Worm (Caenorhabditis elegans) whole organism, L1 larva: Measurements from ENCODE around the gene F13D12.3.

Experiments used
- C16A3.4 ChIP-seq: fragments of 150-350 bp; optimal IDR thresholded peaks from 2 replicates; lab custom pipeline; 2014; ENCODE audit warnings: missing biosample characterization, missing genetic modification characterization
- C34B4.2 ChIP-seq: sonication (generic microtip); optimal IDR thresholded peaks from 2 replicates; lab custom pipeline; 2017; ENCODE audit warnings: mild to moderate bottlenecking, missing genetic modification characterization, missing compliant biosample characterization
- alr-1 ChIP-seq: fragments of 200-800 bp; sonication (Bioruptor generic); optimal IDR thresholded peaks from 2 replicates; lab custom pipeline; 2018; ENCODE audit warnings: borderline replicate concordance, mild to moderate bottlenecking, missing genetic modification characterization, missing compliant biosample characterization
- ama-1 ChIP-seq: fragments of 150-350 bp; optimal IDR thresholded peaks from 2 replicates; lab custom pipeline; 2014
- ceh-63 ChIP-seq: fragments of 200-800 bp; sonication (Bioruptor generic); optimal IDR thresholded peaks from 2 replicates; lab custom pipeline; 2018; ENCODE audit warnings: mild to moderate bottlenecking, missing genetic modification characterization, missing compliant biosample characterization
- ceh-88 ChIP-seq: fragments of 200-800 bp; sonication (Bioruptor generic); IDR thresholded peaks from 2 replicates; pipeline ENCODE4 v1.3.6; 2022; ENCODE audit warnings: missing genetic modification characterization, missing compliant biosample characterization
- ces-1 ChIP-seq: fragments of 150-350 bp; optimal IDR thresholded peaks from 2 replicates; lab custom pipeline; 2014; ENCODE audit warnings: missing biosample characterization, missing genetic modification reagents, missing genetic modification characterization
- dpl-1 ChIP-seq, 3 experiments: fragments of 150-350 bp in 2 of 3; sonication (generic microtip) in 1 of 3; optimal IDR thresholded peaks; 2 replicates each; lab custom pipeline; 2014 to 2017; ENCODE audit warnings: missing biosample characterization in 3 of 3, missing genetic modification characterization in 3 of 3, missing genetic modification reagents in 3 of 3
- efl-1 ChIP-seq, 4 experiments: fragments of 150-350 bp; optimal IDR thresholded peaks in 3 of 4; peaks in 1 of 4; 1 replicate in 1 of 4; 2 replicates in 3 of 4; lab custom pipeline; 2014; ENCODE audit warnings: missing biosample characterization in 2 of 4, missing genetic modification characterization in 2 of 4, missing genetic modification reagents in 2 of 4
- egl-13 ChIP-seq: sonication (generic microtip); optimal IDR thresholded peaks from 2 replicates; lab custom pipeline; 2016; ENCODE audit warnings: missing genotype, missing genetic modification reagents, missing genetic modification characterization, missing compliant biosample characterization
- fkh-4 ChIP-seq: sonication (generic microtip); optimal IDR thresholded peaks from 2 replicates; lab custom pipeline; 2016; ENCODE audit warnings: missing compliant biosample characterization, missing genetic modification characterization, borderline replicate concordance
- fkh-8 ChIP-seq: sonication (generic microtip); optimal IDR thresholded peaks from 2 replicates; lab custom pipeline; 2016; ENCODE audit warnings: mild to moderate bottlenecking, missing genetic modification characterization, missing compliant biosample characterization
- grh-1 ChIP-seq: fragments of 200-800 bp; sonication (Bioruptor generic); IDR thresholded peaks from 2 replicates; pipeline ENCODE4 v1.3.6; 2022; ENCODE audit warnings: missing genetic modification reagents, missing genetic modification characterization, missing compliant biosample characterization
- hlh-17 ChIP-seq: fragments of 200-800 bp; sonication (Bioruptor generic); optimal IDR thresholded peaks from 2 replicates; lab custom pipeline; 2018; ENCODE audit warnings: missing genetic modification characterization, mild to moderate bottlenecking, missing compliant biosample characterization, moderate library complexity, borderline replicate concordance
- irx-1 ChIP-seq: sonication (generic microtip); optimal IDR thresholded peaks from 2 replicates; lab custom pipeline; 2016; ENCODE audit warnings: missing genetic modification characterization, missing compliant biosample characterization
- lin-14 ChIP-seq: fragments of 200-800 bp; sonication (Bioruptor generic); optimal IDR thresholded peaks from 2 replicates; lab custom pipeline; 2018; ENCODE audit warnings: mild to moderate bottlenecking, missing genetic modification characterization, moderate library complexity, missing compliant biosample characterization
- lir-3 ChIP-seq: sonication (generic microtip); optimal IDR thresholded peaks from 2 replicates; lab custom pipeline; 2016; ENCODE audit warnings: mild to moderate bottlenecking, missing genetic modification characterization, moderate library complexity, missing compliant biosample characterization; ENCODE audit not compliant: poor library complexity
- lsy-2 ChIP-seq, 2 experiments: fragments of 150-350 bp; optimal IDR thresholded peaks; 2 replicates each; lab custom pipeline; 2014; ENCODE audit warnings: missing biosample characterization in 2 of 2, missing genetic modification characterization in 2 of 2
- mdl-1 ChIP-seq, 2 experiments: fragments of 150-350 bp; optimal IDR thresholded peaks; 2 replicates each; lab custom pipeline; 2014 to 2017; ENCODE audit warnings: missing biosample characterization in 2 of 2, missing genetic modification characterization in 2 of 2, inconsistent platforms in 1 of 2
- mef-2 ChIP-seq: fragments of 150-350 bp; optimal IDR thresholded peaks from 2 replicates; lab custom pipeline; 2014; ENCODE audit warnings: missing biosample characterization, missing genetic modification characterization
- nhr-12 ChIP-seq: sonication (generic microtip); optimal IDR thresholded peaks from 2 replicates; lab custom pipeline; 2017; ENCODE audit warnings: missing biosample characterization, missing genetic modification characterization
- nhr-20 ChIP-seq: sonication (generic microtip); optimal IDR thresholded peaks from 2 replicates; lab custom pipeline; 2016; ENCODE audit warnings: mild to moderate bottlenecking, missing genetic modification characterization, missing compliant biosample characterization
- nhr-76 ChIP-seq: sonication (generic microtip); optimal IDR thresholded peaks from 2 replicates; lab custom pipeline; 2017; ENCODE audit warnings: missing biosample characterization, missing genetic modification characterization
- nhr-85 ChIP-seq: sonication (generic microtip); peaks from one replicate; lab custom pipeline; 2016; ENCODE audit warnings: missing genetic modification characterization, inconsistent platforms, missing compliant biosample characterization
- nhr-90 ChIP-seq: sonication (generic microtip); optimal IDR thresholded peaks from 2 replicates; lab custom pipeline; 2016; ENCODE audit warnings: mild to moderate bottlenecking, missing genetic modification characterization, missing compliant biosample characterization; ENCODE audit not compliant: poor library complexity
- pax-3 ChIP-seq: fragments of 200-800 bp; sonication (Bioruptor generic); optimal IDR thresholded peaks from 2 replicates; lab custom pipeline; 2018; ENCODE audit warnings: mild to moderate bottlenecking, missing genetic modification characterization, moderate library complexity, missing compliant biosample characterization
- pqm-1 ChIP-seq: sonication (generic microtip); optimal IDR thresholded peaks from 3 replicates; lab custom pipeline; 2017; ENCODE audit warnings: missing biosample characterization, missing genetic modification characterization
- skn-1 ChIP-seq: fragments of 150-350 bp; optimal IDR thresholded peaks from 2 replicates; lab custom pipeline; 2014; ENCODE audit warnings: missing biosample characterization, missing genetic modification characterization
- snu-23 ChIP-seq: sonication (generic microtip); optimal IDR thresholded peaks from 2 replicates; lab custom pipeline; 2016; ENCODE audit warnings: missing genetic modification characterization, missing compliant biosample characterization
- sox-4 ChIP-seq: sonication (generic microtip); optimal IDR thresholded peaks from 2 replicates; lab custom pipeline; 2016; ENCODE audit warnings: missing genetic modification characterization, missing compliant biosample characterization
- sptf-1 ChIP-seq: fragments of 150-350 bp; optimal IDR thresholded peaks from 2 replicates; lab custom pipeline; 2014; ENCODE audit warnings: missing biosample characterization, missing genetic modification characterization
- unc-130 ChIP-seq: fragments of 150-350 bp; optimal IDR thresholded peaks from 2 replicates; lab custom pipeline; 2017; ENCODE audit warnings: missing biosample characterization, missing genetic modification characterization, inconsistent platforms
- unc-98 ChIP-seq: fragments of 200-800 bp; sonication (Bioruptor generic); IDR thresholded peaks from 2 replicates; pipeline ENCODE4 v1.3.6; 2022; ENCODE audit warnings: missing genetic modification characterization, missing compliant biosample characterization
- xbp-1 ChIP-seq: sonication (generic microtip); optimal IDR thresholded peaks from 2 replicates; lab custom pipeline; 2016; ENCODE audit warnings: missing genetic modification characterization, missing compliant biosample characterization
- ztf-11 ChIP-seq, 2 experiments: sonication (generic microtip); optimal IDR thresholded peaks; 2 replicates each; lab custom pipeline; 2016 to 2017; ENCODE audit warnings: missing genetic modification characterization in 2 of 2, missing biosample characterization in 1 of 2, missing compliant biosample characterization in 1 of 2

Gene F13D12.3

DNA sequence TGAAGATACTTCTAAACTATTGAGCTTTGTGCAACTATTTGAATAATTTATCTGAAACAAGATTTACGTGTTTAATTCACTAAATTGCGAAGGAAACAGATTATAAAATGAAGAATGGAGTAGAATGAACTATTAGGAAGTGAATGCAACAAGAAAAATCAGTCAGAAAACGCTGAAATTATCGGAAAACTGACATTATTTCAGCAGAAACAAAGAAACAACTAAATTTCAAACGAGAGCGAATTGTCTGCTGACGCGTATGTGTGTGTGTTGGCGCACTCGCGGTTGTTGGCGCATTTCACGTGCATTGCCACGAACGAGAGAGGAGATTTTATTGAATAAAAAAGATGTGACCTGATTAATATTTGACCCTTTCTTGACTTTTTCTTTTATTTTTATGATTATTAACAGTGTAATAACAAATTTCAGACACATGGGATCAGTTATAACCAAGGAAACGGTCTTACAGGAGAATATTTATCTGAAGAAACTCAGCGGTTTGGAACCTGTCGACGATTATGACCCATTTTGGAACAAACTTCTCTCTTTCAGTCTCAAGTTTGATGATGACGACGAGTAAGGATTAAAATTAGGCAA lies 44.2 kb upstream of the F13D12.3 start, which contains the start of the genes trr-1 and C47D12.2 (continued):
- TF ChIP-seq fkh-4 (peak; percentile 14), xbp-1 (tag; lab: Kevin White, UChicago) (peak; percentile 79), lir-3 (tag; lab: Kevin White, UChicago) (peak; percentile 36), ceh-63 (no peak), ama-1 (lab: Kevin White, UChicago) (peak; percentile 37), nhr-85 (peak; percentile 80), C16A3.4 (tag; lab: Kevin White, UChicago) (peak; percentile 82), nhr-20 (tag; lab: Kevin White, UChicago) (peak; percentile 68), snu-23 (GFP tag; lab: Kevin White, UChicago) (peak; percentile 82), fkh-8 (tag; lab: Kevin White, UChicago) (peak; percentile 26), skn-1 (tag; lab: Kevin White, UChicago) (peak; percentile 84), mdl-1 (tag; optimal IDR thresholded peaks at IDR 0.05; lab: Kevin White, UChicago) (no peak)

DNA sequence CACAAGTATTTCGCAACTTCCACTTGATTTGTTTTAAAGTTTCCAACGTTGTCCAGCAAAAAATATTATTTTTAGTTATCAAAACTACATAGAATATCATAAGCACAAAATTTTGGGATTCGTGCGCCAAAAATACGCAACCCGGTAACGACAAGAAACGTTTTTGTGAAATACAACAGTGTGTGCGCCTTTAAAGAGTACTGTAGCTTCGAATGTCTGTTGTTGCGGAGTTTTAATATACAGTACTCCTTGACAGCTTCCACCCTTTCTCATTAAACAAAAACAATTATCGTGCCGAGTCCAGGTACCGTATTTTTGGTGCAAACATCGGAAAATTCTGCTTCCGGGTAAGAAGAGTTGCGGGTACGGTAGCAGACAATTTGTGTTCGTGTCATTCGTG lies 40.0 kb upstream of the F13D12.3 start:
- no peak for TF ChIP-seq nhr-12 (tag; lab: Kevin White, UChicago)
- no peak for TF ChIP-seq egl-13 (tag; lab: Kevin White, UChicago)
- no peak for TF ChIP-seq lin-14 (GFP tag; lab: Kevin White, UChicago)
- no peak for TF ChIP-seq lsy-2 (tag; optimal IDR thresholded peaks at IDR 0.05; lab: Kevin White, UChicago)
- no peak for TF ChIP-seq nhr-90 (tag; lab: Kevin White, UChicago)
- no peak for TF ChIP-seq hlh-17 (GFP tag; lab: Kevin White, UChicago)
- TF ChIP-seq efl-1 (optimal IDR thresholded peaks at IDR 0.05; lab: Kevin White, UChicago): no peak
- no peak for TF ChIP-seq efl-1 (GFP tag; optimal IDR thresholded peaks at IDR 0.05 in 1 of 2; lab: Kevin White, UChicago)
- no peak for TF ChIP-seq alr-1 (tag; lab: Kevin White, UChicago)
- no peak for TF ChIP-seq mef-2
- TF ChIP-seq ces-1 (GFP tag; lab: Kevin White, UChicago): no peak
- no peak for TF ChIP-seq irx-1 (tag; lab: Kevin White, UChicago)
- TF ChIP-seq C34B4.2 (tag; lab: Kevin White, UChicago): no peak
- no peak for TF ChIP-seq ztf-11 (tag; optimal IDR thresholded peaks at IDR 0.05; lab: Kevin White, UChicago)
- TF ChIP-seq unc-98 (GFP tag; lab: Robert Waterston, UW): no peak
- TF ChIP-seq dpl-1 (GFP tag; optimal IDR thresholded peaks at IDR 0.05; lab: Kevin White, UChicago): no peak
- TF ChIP-seq pax-3 (tag; lab: Kevin White, UChicago): no peak

DNA sequence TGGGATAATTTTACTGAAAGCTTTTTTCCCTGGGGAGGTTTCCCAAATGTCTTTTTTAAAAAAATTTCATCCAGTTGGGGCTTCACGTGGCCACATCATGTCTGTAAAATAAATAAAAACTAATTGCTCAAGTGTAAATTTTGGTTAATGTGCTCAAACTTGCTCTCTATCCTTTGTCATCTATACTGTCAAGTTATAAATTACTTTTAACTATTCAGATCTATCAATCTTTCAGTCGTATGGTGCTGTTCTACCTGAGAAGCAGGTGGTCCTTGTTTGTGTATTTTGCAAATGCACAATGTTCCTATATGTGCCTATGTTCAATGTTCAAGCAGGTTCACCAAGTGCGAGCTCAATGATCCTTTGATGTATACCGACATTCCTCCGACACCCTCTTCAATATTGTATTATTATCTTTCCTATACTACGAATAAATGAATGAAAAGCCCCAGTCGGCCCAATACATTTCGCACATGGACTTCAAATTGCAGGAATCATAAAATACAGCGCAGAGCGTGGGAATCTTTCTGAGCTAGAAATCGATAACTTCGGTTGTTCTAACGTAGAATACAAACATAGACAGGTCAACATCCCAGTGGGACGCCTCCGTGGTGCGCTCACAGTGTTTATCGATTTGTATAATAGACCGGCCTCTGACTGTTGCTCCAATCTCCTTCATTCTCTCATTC lies 38.9 kb upstream of the F13D12.3 start, which contains the start of the genes sfxn-1.4 and C47D12.4:
sfxn-1.4 (minus strand) TSS at position 101 of the 689 bp plus-strand sequence.
C47D12.4 (plus strand) TSS at position 639 of the 689 bp plus-strand sequence.
- TF ChIP-seq sptf-1 (no peak), nhr-90 (tag; lab: Kevin White, UChicago) (no peak), sox-4 (tag; lab: Kevin White, UChicago) (no peak), grh-1 (GFP tag; lab: Robert Waterston, UW) (no peak), ceh-88 (no peak), unc-130 (tag; lab: Kevin White, UChicago) (no peak), lsy-2 (tag; optimal IDR thresholded peaks at IDR 0.05; lab: Kevin White, UChicago) (no peak), nhr-76 (tag; lab: Kevin White, UChicago) (no peak), pqm-1 (tag; lab: Kevin White, UChicago) (no peak), nhr-85 (no peak)
